Worm (Caenorhabditis elegans) whole organism, mixed stage, embryonic: ENCODE data around the gene dcaf-1.

ENCODE experiments used
- blmp-1 ChIP-seq: fragments of 150-350 bp; optimal IDR thresholded peaks from 2 replicates; lab custom pipeline; 2014; ENCODE audit warnings: missing biosample characterization, missing genetic modification characterization
- elt-1 ChIP-seq: sonication (generic microtip); optimal IDR thresholded peaks from 2 replicates; lab custom pipeline; 2017; ENCODE audit warnings: missing genetic modification characterization, mild to moderate bottlenecking, missing compliant biosample characterization, antibody characterized with exemption, moderate library complexity, borderline replicate concordance; ENCODE audit not compliant: insufficient read depth
- flh-1 ChIP-seq: fragments of 200-800 bp; sonication (Bioruptor generic); optimal IDR thresholded peaks from 2 replicates; lab custom pipeline; 2018; ENCODE audit warnings: mild to moderate bottlenecking, missing genetic modification characterization, moderate library complexity, missing compliant biosample characterization
- mep-1 ChIP-seq: fragments of 150-350 bp; optimal IDR thresholded peaks from 2 replicates; lab custom pipeline; 2017; ENCODE audit warnings: missing biosample characterization, missing genetic modification reagents, missing genetic modification characterization, inconsistent platforms
- nhr-237 ChIP-seq: fragments of 150-350 bp; optimal IDR thresholded peaks from 2 replicates; lab custom pipeline; 2014; ENCODE audit warnings: missing biosample characterization, missing genetic modification characterization
- unc-62 ChIP-seq: fragments of 150-350 bp; optimal IDR thresholded peaks from 2 replicates; lab custom pipeline; 2014; ENCODE audit warnings: missing biosample characterization, missing genetic modification reagents, missing genetic modification characterization

DNA sequence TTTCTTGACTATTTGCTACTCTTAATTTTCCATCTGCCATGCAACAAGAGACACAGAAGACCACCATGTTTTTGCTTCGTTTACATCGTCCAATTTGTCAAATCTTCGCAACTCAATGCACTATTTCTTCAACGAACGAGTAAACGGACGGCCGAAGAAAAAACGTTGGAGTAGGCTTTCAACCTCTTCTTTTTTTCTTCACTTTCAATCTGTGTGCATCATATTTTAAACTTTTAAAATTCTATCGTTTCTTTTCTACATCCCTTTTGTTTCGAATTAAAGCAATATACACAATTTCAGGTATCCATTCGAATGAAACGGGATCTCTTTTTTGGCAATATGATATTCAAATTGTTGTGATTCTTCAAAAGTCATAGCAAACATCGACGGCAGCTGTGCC is 48.8 kb downstream of the dcaf-1 start, which contains the start of gene acc-1:
- no peak for TF ChIP-seq elt-1 (tag; lab: Kevin White, UChicago)
- no peak for TF ChIP-seq blmp-1
- no peak for TF ChIP-seq nhr-237 (tag; lab: Kevin White, UChicago)
- no peak for TF ChIP-seq unc-62
- TF ChIP-seq flh-1 (GFP tag; lab: Kevin White, UChicago) = no peak
- no peak for TF ChIP-seq mep-1 (tag; lab: Kevin White, UChicago)
